Worm (Caenorhabditis elegans) whole organism, young adult: ENCODE data around the gene W02B12.12.

Experiments used
- bed-1 ChIP-seq: fragments of 200-800 bp; sonication (Bioruptor generic); IDR thresholded peaks from 2 replicates; pipeline ENCODE4 v1.3.6; 2022; ENCODE audit warnings: missing genetic modification reagents, missing genetic modification characterization, missing compliant biosample characterization
- efl-1 ChIP-seq: fragments of 150-350 bp; optimal IDR thresholded peaks from 2 replicates; lab custom pipeline; 2014; ENCODE audit warnings: missing biosample characterization, missing genetic modification reagents, missing genetic modification characterization
- egrh-3 ChIP-seq: fragments of 200-800 bp; sonication (Bioruptor generic); IDR thresholded peaks from 2 replicates; pipeline ENCODE4 v1.3.6; 2022; ENCODE audit warnings: missing genetic modification reagents, missing genetic modification characterization, missing compliant biosample characterization
- lag-1 ChIP-seq: fragments of 200-800 bp; sonication (Bioruptor generic); IDR thresholded peaks from 2 replicates; pipeline ENCODE4 v1.3.6; 2022; ENCODE audit warnings: missing genetic modification reagents, missing genetic modification characterization, missing compliant biosample characterization
- lin-26 ChIP-seq: fragments of 200-800 bp; sonication (Bioruptor generic); IDR thresholded peaks from 2 replicates; pipeline ENCODE4 v1.3.6; 2022; ENCODE audit warnings: missing genetic modification reagents, missing genetic modification characterization, missing compliant biosample characterization
- pha-4 ChIP-seq: fragments of 150-350 bp; sonication (generic microtip); optimal IDR thresholded peaks from 2 replicates; lab custom pipeline; 2014; ENCODE audit warnings: missing biosample characterization, missing genetic modification reagents, missing genetic modification characterization
- snpc-1.3 ChIP-seq: sonication (generic microtip); optimal IDR thresholded peaks from 2 replicates; lab custom pipeline; 2017; ENCODE audit warnings: missing genetic modification characterization, mild to moderate bottlenecking, missing compliant biosample characterization, antibody characterized with exemption, moderate library complexity, missing genotype, missing genetic modification reagents; ENCODE audit not compliant: insufficient read depth
- tlf-1 ChIP-seq: fragments of 200-800 bp; sonication (Bioruptor generic); optimal IDR thresholded peaks from 2 replicates; lab custom pipeline; 2018; ENCODE audit warnings: mild to moderate bottlenecking, missing genetic modification characterization, missing compliant biosample characterization

ce11 chrII:11512921-11513320 is 33.9 kb upstream of the W02B12.12 start:
- no peak for TF ChIP-seq tlf-1
- TF ChIP-seq lin-26 (GFP tag; lab: Robert Waterston, UW) = no peak
- TF ChIP-seq pha-4 = no peak
- TF ChIP-seq egrh-3 (GFP tag; lab: Robert Waterston, UW) = no peak
- no peak for TF ChIP-seq efl-1
- TF ChIP-seq bed-1 (GFP tag; lab: Robert Waterston, UW) = no peak
- TF ChIP-seq lag-1 = no peak
- TF ChIP-seq snpc-1.3 = no peak
